Worm (Caenorhabditis elegans): ENCODE measurements around the gene C08F1.12.

- TF ChIP-seq ceh-36 (tag; optimal IDR thresholded peaks at IDR 0.05), result no peak
- TF ChIP-seq tbx-11 (GFP tag; IDR thresholded peaks at IDR 0.05), result no peak
- TF ChIP-seq scrt-1 (GFP tag; IDR thresholded peaks at IDR 0.05), result no peak
- no peak for TF ChIP-seq ama-1 (optimal IDR thresholded peaks at IDR 0.05)
- TF ChIP-seq aly-1 (tag; optimal IDR thresholded peaks at IDR 0.05), result no peak
- no peak for TF ChIP-seq tbx-37 (GFP tag; conservative IDR thresholded peaks at IDR 0.05)
- no peak for TF ChIP-seq hmg-4 (GFP tag; optimal IDR thresholded peaks at IDR 0.05)
- TF ChIP-seq F13C5.2 (tag; optimal IDR thresholded peaks at IDR 0.05), result no peak
These were observed 25.7 kb upstream of the C08F1.12 start, which contains the start of gene math-39 for ce11 chrII:1831883-1832388.
